Worm (Caenorhabditis elegans) whole organism, L4 larva: ENCODE data around the gene T24E12.13.
"Not testable (repeated sequence)": the region's sequence is repeated elsewhere in the genome, so short reads cannot be mapped to it uniquely, and the experiment has no call there.

Experiments
- D1046.2 ChIP-seq: fragments of 200-800 bp; sonication (Bioruptor generic); IDR thresholded peaks from 2 replicates; pipeline ENCODE4 v1.3.6; 2022; ENCODE audit warnings: missing genetic modification characterization, missing compliant biosample characterization
- F49E8.2 ChIP-seq: sonication (generic microtip); optimal IDR thresholded peaks from 2 replicates; lab custom pipeline; 2016; ENCODE audit warnings: missing compliant biosample characterization, mild to moderate bottlenecking, missing genetic modification characterization, borderline replicate concordance
- Y48G9A.11 ChIP-seq: fragments of 200-800 bp; sonication (Bioruptor generic); IDR thresholded peaks from 2 replicates; pipeline ENCODE4 v1.3.6; 2022; ENCODE audit warnings: missing genetic modification reagents, missing genetic modification characterization, missing compliant biosample characterization
- aha-1 ChIP-seq: fragments of 150-350 bp; peaks from one replicate; lab custom pipeline; 2014; ENCODE audit warnings: missing biosample characterization, missing genetic modification characterization
- aly-2 ChIP-seq: sonication (generic microtip); optimal IDR thresholded peaks from 2 replicates; lab custom pipeline; 2018; ENCODE audit warnings: missing biosample characterization, missing genetic modification characterization
- arid-1 ChIP-seq: fragments of 200-800 bp; sonication (Bioruptor generic); conservative IDR thresholded peaks from 2 replicates; pipeline ENCODE4 v1.3.6; 2022; ENCODE audit warnings: missing genetic modification reagents, missing genetic modification characterization, missing compliant biosample characterization
- ceh-28 ChIP-seq: fragments of 150-350 bp; optimal IDR thresholded peaks from 2 replicates; lab custom pipeline; 2014; ENCODE audit warnings: missing biosample characterization, missing genetic modification reagents, missing genetic modification characterization
- ceh-32 ChIP-seq: sonication (generic microtip); optimal IDR thresholded peaks from 2 replicates; lab custom pipeline; 2016; ENCODE audit warnings: mild to moderate bottlenecking, missing genetic modification characterization, missing compliant biosample characterization; ENCODE audit not compliant: poor library complexity
- ceh-62 ChIP-seq: sonication (generic microtip); optimal IDR thresholded peaks from 2 replicates; lab custom pipeline; 2017; ENCODE audit warnings: missing biosample characterization, missing genetic modification characterization
- daf-12 ChIP-seq: fragments of 150-350 bp; optimal IDR thresholded peaks from 2 replicates; lab custom pipeline; 2014; ENCODE audit warnings: missing biosample characterization, missing genetic modification reagents, missing genetic modification characterization
- dmd-6 ChIP-seq: fragments of 200-800 bp; sonication (Bioruptor generic); IDR thresholded peaks from 2 replicates; pipeline ENCODE4 v1.3.6; 2022; ENCODE audit warnings: missing genetic modification reagents, missing genetic modification characterization, missing compliant biosample characterization
- dpl-1 ChIP-seq: fragments of 150-350 bp; optimal IDR thresholded peaks from 2 replicates; lab custom pipeline; 2014; ENCODE audit warnings: missing biosample characterization, missing genetic modification reagents, missing genetic modification characterization
- dve-1 ChIP-seq: sonication (generic microtip); optimal IDR thresholded peaks from 2 replicates; lab custom pipeline; 2017; ENCODE audit warnings: antibody characterized with exemption, mild to moderate bottlenecking, missing genetic modification characterization, missing compliant biosample characterization; ENCODE audit not compliant: insufficient read depth
- egl-43 ChIP-seq: fragments of 200-800 bp; sonication (Bioruptor generic); IDR thresholded peaks from 2 replicates; pipeline ENCODE4 v1.3.6; 2022; ENCODE audit warnings: missing genetic modification reagents, missing genetic modification characterization, missing compliant biosample characterization
- fkh-10 ChIP-seq: fragments of 150-350 bp; optimal IDR thresholded peaks from 2 replicates; lab custom pipeline; 2014; ENCODE audit warnings: missing biosample characterization, missing genetic modification reagents, missing genetic modification characterization
- gei-8 ChIP-seq: fragments of 200-800 bp; sonication (Bioruptor generic); optimal IDR thresholded peaks from 2 replicates; lab custom pipeline; 2018; ENCODE audit warnings: mild to moderate bottlenecking, missing genetic modification characterization, missing compliant biosample characterization
- madf-9 ChIP-seq: fragments of 200-800 bp; sonication (Bioruptor generic); conservative IDR thresholded peaks from 2 replicates; pipeline ENCODE4 v1.3.6; 2022; ENCODE audit warnings: missing genetic modification reagents, missing genetic modification characterization, missing compliant biosample characterization
- nhr-10 ChIP-seq: fragments of 150-350 bp; optimal IDR thresholded peaks from 2 replicates; lab custom pipeline; 2014; ENCODE audit warnings: missing biosample characterization, missing genetic modification characterization
- nhr-11 ChIP-seq: fragments of 150-350 bp; optimal IDR thresholded peaks from 2 replicates; lab custom pipeline; 2014; ENCODE audit warnings: missing biosample characterization, missing genetic modification characterization
- nhr-237 ChIP-seq: sonication (generic microtip); optimal IDR thresholded peaks from 2 replicates; lab custom pipeline; 2017; ENCODE audit warnings: missing biosample characterization, missing genetic modification characterization
- nhr-28 ChIP-seq: fragments of 150-350 bp; optimal IDR thresholded peaks from 2 replicates; lab custom pipeline; 2014; ENCODE audit warnings: missing biosample characterization, missing genetic modification characterization
- nhr-42 ChIP-seq: fragments of 200-800 bp; sonication (Bioruptor generic); IDR thresholded peaks from 2 replicates; pipeline ENCODE4 v1.3.6; 2022; ENCODE audit warnings: missing genetic modification characterization, missing compliant biosample characterization
- pqm-1 ChIP-seq: sonication (generic microtip); optimal IDR thresholded peaks from 2 replicates; lab custom pipeline; 2017; ENCODE audit warnings: missing biosample characterization, missing genetic modification characterization
- saeg-2 ChIP-seq: fragments of 200-800 bp; sonication (Bioruptor generic); IDR thresholded peaks from 2 replicates; pipeline ENCODE4 v1.3.6; 2022; ENCODE audit warnings: missing genetic modification reagents, missing genetic modification characterization, missing compliant biosample characterization
- sdz-12 ChIP-seq: fragments of 200-800 bp; sonication (Bioruptor generic); optimal IDR thresholded peaks from 2 replicates; lab custom pipeline; 2018; ENCODE audit warnings: mild to moderate bottlenecking, missing genetic modification characterization, missing compliant biosample characterization
- set-16 ChIP-seq: fragments of 200-800 bp; sonication (Bioruptor generic); IDR thresholded peaks from 2 replicates; pipeline ENCODE4 v1.3.6; 2022; ENCODE audit warnings: missing genetic modification reagents, missing genetic modification characterization, missing compliant biosample characterization
- skn-1 ChIP-seq: fragments of 150-350 bp; optimal IDR thresholded peaks from 2 replicates; lab custom pipeline; 2014; ENCODE audit warnings: missing biosample characterization, missing genetic modification characterization
- snpc-4 ChIP-seq: fragments of 150-350 bp; optimal IDR thresholded peaks from 2 replicates; lab custom pipeline; 2014; ENCODE audit warnings: missing biosample characterization, missing genetic modification characterization
- unc-62 ChIP-seq, 3 experiments: fragments of 150-350 bp in 1 of 3; sonication (generic microtip); optimal IDR thresholded peaks in 2 of 3; peaks in 1 of 3; 1 replicate in 1 of 3; 2 replicates in 2 of 3; lab custom pipeline; 2014 to 2017; ENCODE audit warnings: missing biosample characterization in 3 of 3, missing genetic modification characterization in 3 of 3, missing genetic modification reagents in 3 of 3, missing genotype in 1 of 3
- zip-11 ChIP-seq: fragments of 200-800 bp; sonication (Bioruptor generic); IDR thresholded peaks from 2 replicates; pipeline ENCODE4 v1.3.6; 2022; ENCODE audit warnings: missing genetic modification characterization, missing compliant biosample characterization
- ztf-7 ChIP-seq: fragments of 150-350 bp; optimal IDR thresholded peaks from 2 replicates; lab custom pipeline; 2014; ENCODE audit warnings: missing biosample characterization, missing genetic modification characterization

The T24E12.13 gene

ce11 chrII:3757499-3757898, 29.8 kb upstream of the T24E12.13 start, which contains the start of gene srx-111:
Gene srx-111 (plus strand): TSS chrII:3757799.
- TF ChIP-seq ceh-32 (tag; lab: Kevin White, UChicago) (no peak), madf-9 (GFP tag; lab: Robert Waterston, UW) (no peak), dpl-1 (GFP tag; lab: Kevin White, UChicago) (no peak)

ce11 chrII:3759010-3759409, 28.2 kb upstream of the T24E12.13 start, which contains the start of gene T24E12.12:
Gene T24E12.12 (plus strand): TSS chrII:3759290.
- TF ChIP-seq saeg-2 (no peak), set-16 (GFP tag; lab: Robert Waterston, UW) (no peak), gei-8 (GFP tag; lab: Kevin White, UChicago) (no peak)

ce11 chrII:3761599-3761998, 25.7 kb upstream of the T24E12.13 start, which contains the start of gene T24E12.6:
Gene T24E12.6 (minus strand): TSS chrII:3761699.
- peak in 1 of 2 experiments; percentile 3 for TF ChIP-seq unc-62 (GFP tag; optimal IDR thresholded peaks at IDR 0.05 in 1 of 2; lab: Kevin White, UChicago)
- not testable (repeated sequence) for TF ChIP-seq unc-62 (tag; optimal IDR thresholded peaks at IDR 0.05; lab: Kevin White, UChicago)
- TF ChIP-seq, all 104 proteins: peak for 1; not testable (repeated sequence) for 103

- no peak for TF ChIP-seq sdz-12 (GFP tag; lab: Kevin White, UChicago)
- no peak for TF ChIP-seq arid-1 (GFP tag; lab: Robert Waterston, UW)
- no peak for TF ChIP-seq unc-62 (GFP tag; optimal IDR thresholded peaks at IDR 0.05 in 1 of 2; lab: Kevin White, UChicago)
- TF ChIP-seq unc-62 (tag; optimal IDR thresholded peaks at IDR 0.05; lab: Kevin White, UChicago) = no peak
- no peak for TF ChIP-seq saeg-2
- no peak for TF ChIP-seq nhr-11
- no peak for TF ChIP-seq nhr-10
- TF ChIP-seq nhr-237 (tag; lab: Kevin White, UChicago) = no peak
- TF ChIP-seq F49E8.2 (tag; lab: Kevin White, UChicago) = no peak
- TF ChIP-seq ztf-7 (tag; lab: Kevin White, UChicago) = no peak
- TF ChIP-seq ceh-28 = no peak
- TF ChIP-seq D1046.2 (GFP tag; lab: Robert Waterston, UW) = no peak
- TF ChIP-seq ceh-62 = no peak
Observed at ce11 chrII:3764486-3764885, 22.8 kb upstream of the T24E12.13 start, which contains the start of gene srx-112. Gene srx-112 (minus strand): TSS chrII:3764586.

ce11 chrII:3771640-3772039, 15.6 kb upstream of the T24E12.13 start:
- TF ChIP-seq nhr-10 (no peak), dmd-6 (no peak), Y48G9A.11 (GFP tag; lab: Robert Waterston, UW) (no peak), unc-62 (GFP tag; optimal IDR thresholded peaks at IDR 0.05 in 1 of 2; lab: Kevin White, UChicago) (peak in 1 of 2 experiments; percentile 94), unc-62 (tag; optimal IDR thresholded peaks at IDR 0.05; lab: Kevin White, UChicago) (no peak), dve-1 (tag; lab: Kevin White, UChicago) (no peak), daf-12 (tag; lab: Kevin White, UChicago) (no peak), zip-11 (GFP tag; lab: Robert Waterston, UW) (no peak), D1046.2 (GFP tag; lab: Robert Waterston, UW) (no peak), pqm-1 (tag; lab: Kevin White, UChicago) (no peak), skn-1 (tag; lab: Kevin White, UChicago) (no peak), aha-1 (tag; lab: Kevin White, UChicago) (peak; percentile 32), aly-2 (tag; lab: Kevin White, UChicago) (no peak), snpc-4 (no peak), egl-43 (GFP tag; lab: Robert Waterston, UW) (no peak), fkh-10 (GFP tag; lab: Kevin White, UChicago) (no peak), set-16 (GFP tag; lab: Robert Waterston, UW) (no peak), nhr-42 (no peak)

- TF ChIP-seq nhr-28 (tag; lab: Kevin White, UChicago) = no peak
- TF ChIP-seq unc-62 (GFP tag; optimal IDR thresholded peaks at IDR 0.05 in 1 of 2; lab: Kevin White, UChicago) = peak in 1 of 2 experiments; percentile 80
- TF ChIP-seq unc-62 (tag; optimal IDR thresholded peaks at IDR 0.05; lab: Kevin White, UChicago) = no peak
Observed at ce11 chrII:3773130-3773529, 14.1 kb upstream of the T24E12.13 start, which contains the start of gene T24E12.10. Gene T24E12.10 (minus strand): TSS chrII:3773230.
